Fruit fly (Drosophila melanogaster) whole organism, embryonic: ENCODE measurements around the gene CG7550.

Experiments used
- ATbp ChIP-seq: fragments of 200-800 bp; sonication (Bioruptor generic); optimal IDR thresholded peaks from 2 replicates; lab custom pipeline; 2017; ENCODE audit warnings: missing biosample characterization, mild to moderate bottlenecking, missing genetic modification characterization, missing genetic modification reagents
- B-H2 ChIP-seq: fragments of 200-800 bp; sonication (Bioruptor generic); optimal IDR thresholded peaks from 2 replicates; lab custom pipeline; 2018; ENCODE audit warnings: missing biosample characterization, mild to moderate bottlenecking, missing genetic modification characterization
- BtbVII ChIP-seq: fragments of 200-800 bp; sonication (Bioruptor generic); optimal IDR thresholded peaks from 3 replicates; lab custom pipeline; 2017; ENCODE audit warnings: missing biosample characterization, mild to moderate bottlenecking, missing genetic modification characterization
- CG10321 ChIP-seq: fragments of 200-800 bp; sonication (Bioruptor generic); IDR thresholded peaks from 2 replicates; pipeline ENCODE4 v1.3.6; 2022; ENCODE audit warnings: missing biosample characterization, missing genetic modification characterization
- CG11696 ChIP-seq: fragments of 200-800 bp; sonication (Bioruptor generic); IDR thresholded peaks from 2 replicates; pipeline ENCODE4 v1.3.6; 2022; ENCODE audit warnings: missing biosample characterization, missing genetic modification characterization
- CG12236 ChIP-seq: fragments of 200-800 bp; sonication (Bioruptor generic); optimal IDR thresholded peaks from 2 replicates; lab custom pipeline; 2016; ENCODE audit warnings: missing biosample characterization, missing genetic modification characterization
- CG12391 ChIP-seq: fragments of 200-800 bp; sonication (Bioruptor generic); optimal IDR thresholded peaks from 3 replicates; lab custom pipeline; 2018; ENCODE audit warnings: missing biosample characterization, mild to moderate bottlenecking, missing genetic modification characterization, moderate library complexity
- CG12769 ChIP-seq: fragments of 200-800 bp; sonication (Bioruptor generic); optimal IDR thresholded peaks from 2 replicates; lab custom pipeline; 2019; ENCODE audit warnings: missing biosample characterization, mild to moderate bottlenecking, missing genetic modification characterization, moderate library complexity
- CG13287 ChIP-seq: fragments of 200-800 bp; sonication (Bioruptor generic); IDR thresholded peaks from 2 replicates; pipeline ENCODE4 v1.3.6; 2022; ENCODE audit warnings: missing biosample characterization, missing genetic modification characterization; ENCODE audit not compliant: partially characterized antibody
- CG14710 ChIP-seq: fragments of 200-800 bp; sonication (Bioruptor generic); optimal IDR thresholded peaks from 3 replicates; lab custom pipeline; 2019; ENCODE audit warnings: missing biosample characterization, mild to moderate bottlenecking, missing genetic modification characterization, moderate library complexity
- CG17385 ChIP-seq: fragments of 200-800 bp; sonication (Bioruptor generic); optimal IDR thresholded peaks from 3 replicates; lab custom pipeline; 2018; ENCODE audit warnings: missing biosample characterization, mild to moderate bottlenecking, missing genetic modification characterization
- CG18011 ChIP-seq: fragments of 200-800 bp; sonication (Bioruptor generic); optimal IDR thresholded peaks from 2 replicates; lab custom pipeline; 2017; ENCODE audit warnings: missing biosample characterization, missing genetic modification characterization, mild to moderate bottlenecking, moderate library complexity, missing genotype
- CG30020 ChIP-seq: fragments of 200-800 bp; optimal IDR thresholded peaks from 2 replicates; lab custom pipeline; 2019; ENCODE audit warnings: missing biosample characterization, mild to moderate bottlenecking, missing genetic modification characterization, moderate library complexity
- CG31365 ChIP-seq: fragments of 200-800 bp; sonication (Bioruptor generic); optimal IDR thresholded peaks from 2 replicates; lab custom pipeline; 2018; ENCODE audit warnings: missing biosample characterization, mild to moderate bottlenecking, missing genetic modification characterization
- CG34224 ChIP-seq: fragments of 200-800 bp; sonication (Bioruptor generic); IDR thresholded peaks from 3 replicates; pipeline ENCODE4 v1.3.6; 2022; ENCODE audit warnings: missing biosample characterization, missing genetic modification characterization; ENCODE audit not compliant: partially characterized antibody
- CG3995 ChIP-seq: fragments of 200-800 bp; sonication (Bioruptor generic); optimal IDR thresholded peaks from 3 replicates; lab custom pipeline; 2016; ENCODE audit warnings: missing biosample characterization, missing genetic modification characterization
- CG5180 ChIP-seq: fragments of 200-800 bp; sonication (Bioruptor generic); optimal IDR thresholded peaks from 3 replicates; lab custom pipeline; 2017; ENCODE audit warnings: missing biosample characterization, missing genetic modification characterization, mild to moderate bottlenecking, moderate library complexity, missing genetic modification reagents
- CoRest ChIP-seq: fragments of 200-800 bp; sonication (Bioruptor generic); optimal IDR thresholded peaks from 3 replicates; lab custom pipeline; 2018; ENCODE audit warnings: missing biosample characterization, mild to moderate bottlenecking, missing genetic modification characterization, moderate library complexity
- D19A ChIP-seq: fragments of 200-800 bp; optimal IDR thresholded peaks from 3 replicates; lab custom pipeline; 2019; ENCODE audit warnings: missing biosample characterization, mild to moderate bottlenecking, missing genetic modification characterization, moderate library complexity
- Dek ChIP-seq: fragments of 200-800 bp; sonication (Bioruptor generic); optimal IDR thresholded peaks from 3 replicates; lab custom pipeline; 2019; ENCODE audit warnings: missing biosample characterization, mild to moderate bottlenecking, missing genetic modification characterization, moderate library complexity
- GATAe ChIP-seq: fragments of 200-800 bp; sonication (Bioruptor generic); conservative IDR thresholded peaks from 2 replicates; pipeline ENCODE4 v1.3.6; 2022; ENCODE audit warnings: missing biosample characterization, missing genetic modification characterization
- MBD-R2 ChIP-seq: fragments of 200-800 bp; sonication (Bioruptor generic); IDR thresholded peaks from 2 replicates; pipeline ENCODE4 v1.3.6; 2022; ENCODE audit warnings: missing biosample characterization, missing genetic modification characterization
- MESR4 ChIP-seq: fragments of 200-800 bp; sonication (Bioruptor generic); optimal IDR thresholded peaks from 2 replicates; lab custom pipeline; 2018; ENCODE audit warnings: missing biosample characterization, mild to moderate bottlenecking, missing genetic modification characterization, moderate library complexity
- Myb ChIP-seq: fragments of 200-800 bp; sonication (Bioruptor generic); optimal IDR thresholded peaks from 2 replicates; lab custom pipeline; 2016; ENCODE audit warnings: missing biosample characterization, missing genetic modification characterization
- Nf-YC ChIP-seq: fragments of 200-800 bp; optimal IDR thresholded peaks from 3 replicates; lab custom pipeline; 2019; ENCODE audit warnings: missing biosample characterization, mild to moderate bottlenecking, missing genetic modification characterization, moderate library complexity
- Opbp ChIP-seq: fragments of 200-800 bp; sonication (Bioruptor generic); IDR thresholded peaks from 3 replicates; pipeline ENCODE4 v1.3.6; 2022; ENCODE audit warnings: missing biosample characterization, missing genetic modification characterization; ENCODE audit not compliant: partially characterized antibody
- Ptx1 ChIP-seq: fragments of 200-800 bp; sonication (Bioruptor generic); IDR thresholded peaks from 2 replicates; pipeline ENCODE4 v1.3.6; 2022; ENCODE audit warnings: missing biosample characterization, missing genetic modification characterization
- ab ChIP-seq: fragments of 200-800 bp; sonication (Bioruptor generic); optimal IDR thresholded peaks from 2 replicates; lab custom pipeline; 2016; ENCODE audit warnings: missing biosample characterization, missing genetic modification characterization
- ase ChIP-seq: fragments of 200-800 bp; sonication (Bioruptor generic); IDR thresholded peaks from 3 replicates; pipeline ENCODE4 v1.3.6; 2022; ENCODE audit warnings: missing biosample characterization, missing genetic modification characterization
- crol ChIP-seq: fragments of 200-800 bp; sonication (Bioruptor generic); IDR thresholded peaks from 2 replicates; pipeline ENCODE4 v1.3.6; 2022; ENCODE audit warnings: missing biosample characterization, missing genetic modification characterization
- crp ChIP-seq, 2 experiments: fragments of 200-800 bp; sonication (Bioruptor generic); optimal IDR thresholded peaks; 2 replicates in 1 of 2; 3 replicates in 1 of 2; lab custom pipeline; 2017; ENCODE audit warnings: missing biosample characterization in 2 of 2, missing genetic modification characterization in 2 of 2, mild to moderate bottlenecking in 1 of 2, moderate library complexity in 1 of 2
- ewg ChIP-seq: fragments of 200-800 bp; sonication (Bioruptor generic); optimal IDR thresholded peaks from 3 replicates; lab custom pipeline; 2017; ENCODE audit warnings: mild to moderate bottlenecking, missing biosample characterization, missing genetic modification reagents, missing genetic modification characterization
- fd3F ChIP-seq: fragments of 200-800 bp; sonication (Bioruptor generic); optimal IDR thresholded peaks from 2 replicates; lab custom pipeline; 2018; ENCODE audit warnings: missing biosample characterization, mild to moderate bottlenecking, missing genetic modification characterization, moderate library complexity
- lbe ChIP-seq: fragments of 200-800 bp; sonication (Bioruptor generic); optimal IDR thresholded peaks from 2 replicates; lab custom pipeline; 2016; ENCODE audit warnings: missing biosample characterization, mild to moderate bottlenecking, missing genetic modification characterization
- mirr ChIP-seq: fragments of 200-800 bp; sonication (Bioruptor generic); optimal IDR thresholded peaks from 3 replicates; lab custom pipeline; 2018; ENCODE audit warnings: missing biosample characterization, mild to moderate bottlenecking, missing genetic modification characterization
- nerfin-1 ChIP-seq: fragments of 200-800 bp; sonication (Bioruptor generic); optimal IDR thresholded peaks from 3 replicates; lab custom pipeline; 2019; ENCODE audit warnings: missing biosample characterization, mild to moderate bottlenecking, missing genetic modification characterization, moderate library complexity
- onecut ChIP-seq: fragments of 200-800 bp; sonication (Bioruptor generic); IDR thresholded peaks from 2 replicates; pipeline ENCODE4 v1.3.6; 2022; ENCODE audit warnings: missing biosample characterization, missing genetic modification characterization
- pzg ChIP-seq: fragments of 200-800 bp; sonication (Bioruptor generic); optimal IDR thresholded peaks from 3 replicates; lab custom pipeline; 2018; ENCODE audit warnings: missing biosample characterization, mild to moderate bottlenecking, missing genetic modification characterization, moderate library complexity
- repo ChIP-seq: fragments of 200-800 bp; sonication (Bioruptor generic); optimal IDR thresholded peaks from 2 replicates; lab custom pipeline; 2016; ENCODE audit warnings: missing biosample characterization, missing genetic modification characterization
- rib ChIP-seq: fragments of 200-800 bp; sonication (Bioruptor generic); IDR thresholded peaks from 2 replicates; pipeline ENCODE4 v1.3.6; 2022; ENCODE audit warnings: missing biosample characterization, missing genetic modification characterization
- vfl ChIP-seq: fragments of 200-800 bp; sonication (Bioruptor generic); optimal IDR thresholded peaks from 2 replicates; lab custom pipeline; 2016; ENCODE audit warnings: missing biosample characterization, missing genetic modification characterization

The CG7550 gene

dm6 chr3L:8159724-8160422, 35.5 kb upstream of the CG7550 start, which contains the start of gene CG43886 (continued):
- TF ChIP-seq nerfin-1 (tag; lab: Kevin White, UChicago) (no peak), CG31365 (tag; lab: Kevin White, UChicago) (peak; percentile 88), ATbp (GFP tag; lab: Kevin White, UChicago) (no peak), CG12769 (tag; lab: Kevin White, UChicago) (no peak), BtbVII (GFP tag; lab: Kevin White, UChicago) (no peak), ab (no peak), repo (GFP tag; lab: Kevin White, UChicago) (no peak), mirr (GFP tag; lab: Kevin White, UChicago) (no peak), MESR4 (GFP tag; lab: Kevin White, UChicago) (no peak), rib (no peak), Opbp (GFP tag; lab: Robert Waterston, UW) (no peak), CG12236 (GFP tag; lab: Kevin White, UChicago) (no peak), CG12391 (tag; lab: Kevin White, UChicago) (no peak), vfl (no peak), CG5180 (no peak), CG30020 (tag; lab: Kevin White, UChicago) (no peak), ase (GFP tag; lab: Robert Waterston, UW) (no peak), crp (GFP tag; optimal IDR thresholded peaks at IDR 0.05; lab: Kevin White, UChicago) (peak in 1 of 2 experiments; percentile 8), CoRest (tag; lab: Kevin White, UChicago) (peak; percentile 21), crol (GFP tag; lab: Robert Waterston, UW) (no peak), CG14710 (no peak), Ptx1 (GFP tag; lab: Robert Waterston, UW) (no peak), CG3995 (GFP tag; lab: Kevin White, UChicago) (peak; percentile 6), fd3F (GFP tag; lab: Kevin White, UChicago) (no peak)

- TF ChIP-seq Nf-YC (peak; percentile 20), crp (GFP tag; optimal IDR thresholded peaks at IDR 0.05; lab: Kevin White, UChicago) (peak in 1 of 2 experiments; percentile 84), ewg (GFP tag; lab: Kevin White, UChicago) (no peak), B-H2 (GFP tag; lab: Kevin White, UChicago) (no peak), CG11696 (GFP tag; lab: Robert Waterston, UW) (no peak), CoRest (tag; lab: Kevin White, UChicago) (no peak), CG34224 (GFP tag; lab: Robert Waterston, UW) (0 out of 3 replicates have a peak, but pooled peaks have one; percentile 18), CG31365 (tag; lab: Kevin White, UChicago) (peak; percentile 54), MBD-R2 (GFP tag; lab: Robert Waterston, UW) (peak; percentile 35; the same call in 1 of the 2 replicates), pzg (peak; percentile 10), Myb (GFP tag; lab: Kevin White, UChicago) (peak; percentile 69), D19A (tag; lab: Kevin White, UChicago) (peak; percentile 29), onecut (no peak), CG18011 (GFP tag; lab: Kevin White, UChicago) (peak; percentile 96), Dek (tag; lab: Kevin White, UChicago) (no peak), CG17385 (GFP tag; lab: Kevin White, UChicago) (peak; percentile 61), CG10321 (GFP tag; lab: Robert Waterston, UW) (peak; percentile 81), lbe (GFP tag; lab: Kevin White, UChicago) (peak; percentile 53), GATAe (GFP tag; lab: Robert Waterston, UW) (no peak), CG13287 (0 out of 2 replicates have a peak, but pooled peaks have one; percentile 14)
Measured at dm6 chr3L:8158715-8159380, 34.5 kb upstream of the CG7550 start, which contains the start of gene CG42445. CG42445 (minus strand) TSS chr3L:8158900.
